Fruit fly (Drosophila melanogaster): ENCODE data around the gene HDAC6.

The HDAC6 gene

DNA sequence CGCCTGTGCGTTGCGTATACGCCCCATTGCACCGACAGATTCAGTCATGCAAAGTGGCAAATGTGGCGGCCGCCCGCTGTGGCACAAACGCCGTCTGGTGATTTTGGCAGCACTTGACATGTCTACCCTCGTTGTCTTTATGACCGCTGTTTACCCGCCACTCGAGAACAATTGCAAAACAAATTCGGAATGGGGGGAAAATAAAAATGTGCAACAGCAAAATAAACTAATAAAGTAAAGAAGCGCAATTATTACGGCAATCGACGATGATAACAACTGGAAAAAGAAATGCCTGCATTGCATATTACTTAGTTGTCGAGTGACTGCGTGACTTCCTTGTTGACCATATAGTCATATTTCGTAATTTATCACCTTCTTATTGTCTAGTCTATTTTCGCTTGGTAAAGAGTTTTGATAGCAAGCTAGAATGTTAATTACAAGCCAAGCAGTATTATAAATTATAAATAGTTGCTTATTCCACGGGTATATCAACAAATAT lies 24.6 kb upstream of the HDAC6 start:
- peak; percentile 81 for TF ChIP-seq CG17801 (GFP tag; optimal IDR thresholded peaks at IDR 0.05; ENCODE audit: partially characterized antibody)

- no peak for TF ChIP-seq CG17801 (GFP tag; optimal IDR thresholded peaks at IDR 0.05; ENCODE audit: partially characterized antibody)
These were observed 23.2 kb upstream of the HDAC6 start for dm6 chrX:15309918-15310317.

- TF ChIP-seq CG17801 (GFP tag; optimal IDR thresholded peaks at IDR 0.05; ENCODE audit: partially characterized antibody), result peak; percentile 74
These were observed 20.8 kb upstream of the HDAC6 start for dm6 chrX:15312074-15312881.

DNA sequence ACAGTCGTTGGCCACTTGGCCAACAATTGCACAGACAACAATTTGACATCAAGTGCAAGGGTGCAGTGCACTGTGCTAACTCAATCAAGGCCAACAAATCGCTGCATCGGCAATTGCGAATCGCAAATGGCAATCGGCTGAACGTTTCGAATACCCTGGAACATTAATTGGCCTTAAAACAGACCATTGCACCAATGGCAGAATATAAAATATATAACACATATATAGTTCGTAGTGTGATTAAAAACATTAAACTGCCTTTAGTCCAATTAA lies 20.3 kb upstream of the HDAC6 start:
- no peak for TF ChIP-seq CG17801 (GFP tag; optimal IDR thresholded peaks at IDR 0.05; ENCODE audit: partially characterized antibody)

DNA sequence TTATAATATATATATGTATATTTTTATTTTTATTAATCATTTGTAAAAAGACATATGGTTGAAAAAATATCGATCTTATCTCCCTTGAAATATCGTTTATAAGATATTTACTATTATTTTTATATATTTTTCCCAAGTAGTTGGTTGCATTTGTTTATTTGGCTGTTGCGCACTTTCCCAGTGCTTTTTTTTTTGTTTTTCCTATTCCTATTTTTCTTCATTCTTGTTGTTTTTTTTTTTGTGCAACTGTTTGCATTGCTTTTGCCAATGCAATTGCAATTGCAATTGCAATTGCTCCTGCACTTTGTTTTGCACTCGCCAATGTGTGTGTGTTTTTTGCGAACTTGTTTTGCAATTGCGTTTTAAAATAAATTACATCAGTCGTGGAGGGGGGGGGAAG lies 19.7 kb upstream of the HDAC6 start:
- TF ChIP-seq CG17801 (GFP tag; optimal IDR thresholded peaks at IDR 0.05; ENCODE audit: partially characterized antibody), result no peak

DNA sequence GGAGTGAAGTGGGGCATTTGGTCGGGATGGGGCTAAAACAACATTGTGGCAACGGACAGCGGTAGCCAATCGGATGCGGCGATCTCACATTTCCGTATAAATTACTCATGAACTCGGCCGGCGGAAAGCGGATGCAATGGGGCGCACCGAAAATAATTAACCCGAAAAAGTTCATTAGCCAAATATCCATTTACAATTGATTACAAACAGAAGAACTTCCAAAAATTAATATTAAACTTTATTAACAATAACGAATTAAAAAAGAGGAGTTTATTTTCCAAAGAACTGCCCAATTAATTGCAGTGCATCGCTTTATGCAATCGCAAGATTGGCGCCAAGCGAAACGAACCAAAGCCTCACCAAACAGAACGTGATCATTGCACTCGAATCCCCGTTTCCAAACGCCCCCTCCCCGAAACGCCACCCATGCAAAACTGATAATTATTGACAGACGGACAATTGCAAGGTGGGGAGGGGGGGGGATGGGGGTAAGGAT lies 19.2 kb upstream of the HDAC6 start:
- peak; percentile 56 for TF ChIP-seq CG17801 (GFP tag; optimal IDR thresholded peaks at IDR 0.05; ENCODE audit: partially characterized antibody)

DNA sequence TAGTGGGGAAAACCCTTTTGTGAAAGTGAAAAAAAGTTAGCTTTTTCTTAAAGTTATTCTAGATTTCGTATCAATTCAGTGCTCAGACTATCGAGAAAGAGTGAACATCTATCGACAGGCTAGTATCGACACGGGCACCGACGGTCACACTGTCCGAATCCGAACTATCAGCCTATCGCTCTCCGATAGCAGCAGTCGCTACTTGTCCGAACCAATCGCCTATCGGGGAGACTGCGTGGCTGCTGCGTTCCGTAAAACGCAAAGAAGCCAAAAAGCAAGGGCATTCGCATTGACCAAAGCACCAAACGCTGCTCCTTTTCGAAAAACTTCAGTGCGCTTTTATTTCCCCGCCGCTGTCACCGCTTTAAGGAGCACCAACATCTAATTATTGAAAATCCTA lies 13.8 kb upstream of the HDAC6 start, which contains the start of gene Top1:
Gene Top1 (plus strand): TSS at position 190 of the 400 bp plus-strand sequence.
- peak; percentile 31 for TF ChIP-seq CG17801 (GFP tag; optimal IDR thresholded peaks at IDR 0.05; ENCODE audit: partially characterized antibody)

dm6 chrX:15319699-15320482 lies 13.2 kb upstream of the HDAC6 start:
- no peak for TF ChIP-seq CG17801 (GFP tag; optimal IDR thresholded peaks at IDR 0.05; ENCODE audit: partially characterized antibody)

DNA sequence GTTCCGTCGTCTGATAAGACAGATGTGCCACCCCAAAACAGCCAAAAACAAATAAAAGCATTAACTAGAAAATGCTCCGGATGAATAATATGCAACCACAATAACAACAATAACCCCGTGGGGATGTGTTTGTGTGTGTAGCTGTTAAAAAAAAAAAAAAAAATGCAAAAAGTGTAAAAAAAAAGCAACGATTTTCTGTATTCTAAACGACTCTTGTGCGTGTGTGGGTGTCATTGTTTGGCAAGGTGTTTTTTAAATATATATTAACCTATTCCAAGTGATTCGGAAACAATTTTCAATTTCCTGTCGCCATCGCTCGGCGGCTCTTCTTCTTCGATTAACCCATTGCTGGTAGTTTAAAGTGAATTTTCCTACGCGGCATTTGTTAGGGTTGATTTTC lies 12.6 kb upstream of the HDAC6 start:
- peak; percentile 38 for TF ChIP-seq CG17801 (GFP tag; optimal IDR thresholded peaks at IDR 0.05; ENCODE audit: partially characterized antibody)

DNA sequence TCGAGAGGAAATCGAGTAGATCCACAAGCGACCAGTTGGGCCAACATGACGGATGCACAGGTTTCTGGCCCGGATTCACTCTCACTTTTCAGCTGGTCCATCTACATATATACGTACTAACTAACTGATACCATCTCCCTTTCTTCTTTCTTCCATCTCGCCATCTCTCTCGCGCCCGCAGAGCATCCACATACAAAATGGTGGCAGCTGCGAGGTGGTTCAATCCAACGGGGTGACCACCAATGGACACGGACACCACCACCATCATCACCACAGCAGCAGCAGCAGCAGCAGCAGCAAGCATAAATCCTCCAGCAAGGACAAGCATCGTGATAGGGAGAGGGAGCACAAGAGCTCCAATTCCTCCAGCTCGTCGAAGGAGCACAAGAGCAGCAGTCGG lies 12.1 kb upstream of the HDAC6 start:
- no peak for TF ChIP-seq CG17801 (GFP tag; optimal IDR thresholded peaks at IDR 0.05; ENCODE audit: partially characterized antibody)

DNA sequence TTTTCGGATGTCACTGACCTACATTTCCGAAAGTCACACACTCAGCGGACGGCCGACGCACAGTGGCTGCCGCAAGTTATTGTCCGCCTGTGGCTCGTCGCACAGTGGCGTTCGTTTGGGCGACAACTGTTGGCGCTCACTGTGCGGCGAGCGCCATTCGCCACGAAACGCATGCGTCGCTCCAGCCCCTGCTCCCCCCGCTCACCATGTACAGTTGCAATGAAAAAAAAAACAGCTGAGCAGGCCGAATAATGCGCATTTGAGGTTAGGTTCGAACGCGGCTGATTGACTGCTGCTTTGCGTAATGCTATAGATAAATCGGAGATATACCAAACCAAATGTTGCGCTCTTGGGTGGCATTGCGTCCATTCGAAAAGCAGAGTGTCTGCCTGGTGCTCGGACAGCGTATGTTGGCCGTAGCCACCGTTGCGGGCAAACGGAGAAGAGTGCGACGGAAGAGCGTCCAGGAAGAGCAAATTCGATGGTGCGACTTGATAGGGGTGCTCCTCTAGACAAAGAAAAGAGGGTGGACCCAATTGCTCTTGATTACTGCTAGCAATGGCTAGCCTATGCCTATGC lies 9.7 kb upstream of the HDAC6 start:
- peak; percentile 77 for TF ChIP-seq CG17801 (GFP tag; optimal IDR thresholded peaks at IDR 0.05; ENCODE audit: partially characterized antibody)

DNA sequence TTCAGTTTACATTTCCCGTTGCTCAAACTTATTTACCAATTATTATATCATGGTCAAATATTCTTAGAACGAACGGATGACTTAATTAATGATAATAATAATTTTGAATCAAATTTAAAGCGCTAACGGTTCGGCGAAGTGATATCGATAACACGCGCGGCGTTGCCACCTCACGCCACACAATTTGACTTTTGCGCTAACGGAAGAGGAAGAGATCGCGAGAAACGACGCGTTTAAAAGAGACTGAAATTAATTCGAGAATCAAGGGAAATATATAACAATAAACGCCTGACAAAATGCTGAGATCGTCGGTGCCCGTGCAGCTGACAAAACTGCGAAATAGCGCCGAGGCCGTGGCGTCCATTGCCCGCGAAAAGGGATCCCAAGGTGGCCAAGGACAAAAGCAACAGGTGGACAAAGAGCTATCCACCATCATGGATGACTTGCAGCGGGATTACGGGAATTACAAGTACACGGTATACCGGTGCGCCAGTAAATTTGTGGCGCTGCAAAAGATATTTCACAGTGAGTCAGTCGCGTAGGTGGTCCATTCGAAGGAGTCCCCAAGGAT lies 4.9 kb upstream of the HDAC6 start, which contains the start of gene dah:
Gene dah (plus strand): TSS at position 195 of the 571 bp plus-strand sequence.
- no peak for TF ChIP-seq CG17801 (GFP tag; optimal IDR thresholded peaks at IDR 0.05; ENCODE audit: partially characterized antibody)

dm6 chrX:15334999-15335398 lies 1.9 kb downstream of the HDAC6 start:
- no peak for TF ChIP-seq CG17801 (GFP tag; optimal IDR thresholded peaks at IDR 0.05; ENCODE audit: partially characterized antibody)

DNA sequence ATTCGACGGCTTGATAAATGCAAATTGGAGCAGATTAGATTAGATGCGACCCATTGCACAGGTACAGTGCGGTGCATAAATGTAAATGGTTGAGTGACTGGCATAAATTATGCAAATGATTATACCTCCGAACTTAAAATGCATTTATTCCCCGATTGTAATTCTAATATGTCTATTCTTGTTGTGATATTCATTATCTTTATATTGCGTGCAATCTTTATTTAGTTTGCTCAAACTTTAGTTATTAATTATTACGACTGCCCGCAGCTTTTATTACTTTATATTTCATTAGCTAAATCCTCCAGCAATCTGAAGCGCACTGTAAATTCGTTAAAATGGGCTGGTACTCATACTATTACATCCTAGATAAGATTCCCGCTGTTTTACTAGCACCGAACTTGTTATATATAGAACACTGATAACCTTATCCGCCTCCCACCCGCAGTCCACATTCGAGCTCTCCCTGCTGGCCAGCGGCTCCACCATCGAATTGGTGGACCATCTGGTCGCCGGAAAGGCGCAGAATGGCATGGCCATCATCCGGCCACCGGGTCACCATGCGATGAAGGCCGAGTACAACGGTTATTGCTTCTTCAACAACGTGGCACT lies 2.8 kb downstream of the HDAC6 start:
- peak; percentile 77 for TF ChIP-seq CG17801 (GFP tag; optimal IDR thresholded peaks at IDR 0.05; ENCODE audit: partially characterized antibody)

dm6 chrX:15342017-15342416 lies 8.9 kb downstream of the HDAC6 start, which contains the start of gene CG9123:
TSS of gene CG9123 (minus strand) at chrX:15342117.
- TF ChIP-seq CG17801 (GFP tag; optimal IDR thresholded peaks at IDR 0.05; ENCODE audit: partially characterized antibody), result no peak
